Worm (Caenorhabditis elegans) whole organism, L3 larva: Measurements from ENCODE around the gene F53B1.3.

Experiments
- mdl-1 ChIP-seq: fragments of 150-350 bp; optimal IDR thresholded peaks from 2 replicates; lab custom pipeline; 2014; ENCODE audit warnings: missing biosample characterization, missing genetic modification characterization

Gene F53B1.3

DNA sequence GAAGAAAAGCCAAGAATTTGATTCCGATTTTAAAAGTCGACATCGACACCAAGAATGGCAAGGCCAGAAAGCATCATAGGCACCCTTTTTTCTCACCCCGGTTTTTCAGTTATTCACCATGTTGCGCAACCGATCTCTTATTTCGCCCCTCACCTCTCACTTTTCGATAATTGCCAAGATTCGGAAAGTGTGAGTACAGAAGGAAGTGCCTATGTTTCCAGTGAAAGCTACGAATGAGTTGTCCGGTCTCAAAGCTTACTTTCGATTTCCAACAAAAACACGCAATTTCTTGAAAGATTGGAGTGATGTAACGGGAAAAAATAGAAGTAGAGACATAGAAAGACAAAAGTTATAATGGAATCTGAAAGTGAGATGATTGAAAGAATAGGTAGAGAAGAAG, 48.4 kb downstream of the F53B1.3 start:
- no peak for TF ChIP-seq mdl-1 (tag; lab: Kevin White, UChicago)
